Fruit fly (Drosophila melanogaster) whole organism, larva: Measurements from ENCODE around the gene Lamp1.

ENCODE experiments used
- noc ChIP-seq: fragments of 200-800 bp; sonication (Bioruptor generic); optimal IDR thresholded peaks from 3 replicates; lab custom pipeline; 2019; ENCODE audit warnings: missing biosample characterization, mild to moderate bottlenecking, missing genetic modification characterization, moderate library complexity

Lamp1 gene

dm6 chr2L:21573226-21573791 is at the start of gene Lamp1:
Gene Lamp1 (plus strand): TSS chr2L:21573389.
- no peak for TF ChIP-seq noc (tag; lab: Kevin White, UChicago)

DNA sequence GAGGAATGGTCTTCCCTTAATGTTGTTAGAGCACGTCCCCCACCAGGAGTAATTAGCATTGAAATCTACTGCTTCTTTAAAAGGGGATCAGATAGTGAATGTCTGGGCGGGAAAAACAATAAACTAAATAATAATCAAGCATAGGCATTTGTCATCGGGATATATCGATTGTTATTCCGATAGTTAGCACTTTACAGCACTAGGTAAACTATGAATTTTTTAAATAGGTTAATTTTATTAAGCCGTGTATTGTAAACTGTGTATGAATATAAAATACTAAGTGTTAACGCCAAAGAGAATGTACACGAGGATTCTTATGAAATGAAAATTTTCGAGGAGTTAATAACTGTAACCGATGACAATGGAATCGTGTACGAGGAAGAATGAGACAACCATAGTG is 15.0 kb upstream of the Lamp1 start:
- TF ChIP-seq noc (tag; lab: Kevin White, UChicago) = no peak

- TF ChIP-seq noc (tag; lab: Kevin White, UChicago) = no peak
Observed at dm6 chr2L:21559633-21560032, 13.6 kb upstream of the Lamp1 start.

dm6 chr2L:21589323-21589722 is 16.1 kb downstream of the Lamp1 start, which contains the start of gene nompB:
Gene nompB (minus strand): TSS chr2L:21589423.
- no peak for TF ChIP-seq noc (tag; lab: Kevin White, UChicago)

dm6 chr2L:21617949-21618348 is 44.8 kb downstream of the Lamp1 start:
- no peak for TF ChIP-seq noc (tag; lab: Kevin White, UChicago)

DNA sequence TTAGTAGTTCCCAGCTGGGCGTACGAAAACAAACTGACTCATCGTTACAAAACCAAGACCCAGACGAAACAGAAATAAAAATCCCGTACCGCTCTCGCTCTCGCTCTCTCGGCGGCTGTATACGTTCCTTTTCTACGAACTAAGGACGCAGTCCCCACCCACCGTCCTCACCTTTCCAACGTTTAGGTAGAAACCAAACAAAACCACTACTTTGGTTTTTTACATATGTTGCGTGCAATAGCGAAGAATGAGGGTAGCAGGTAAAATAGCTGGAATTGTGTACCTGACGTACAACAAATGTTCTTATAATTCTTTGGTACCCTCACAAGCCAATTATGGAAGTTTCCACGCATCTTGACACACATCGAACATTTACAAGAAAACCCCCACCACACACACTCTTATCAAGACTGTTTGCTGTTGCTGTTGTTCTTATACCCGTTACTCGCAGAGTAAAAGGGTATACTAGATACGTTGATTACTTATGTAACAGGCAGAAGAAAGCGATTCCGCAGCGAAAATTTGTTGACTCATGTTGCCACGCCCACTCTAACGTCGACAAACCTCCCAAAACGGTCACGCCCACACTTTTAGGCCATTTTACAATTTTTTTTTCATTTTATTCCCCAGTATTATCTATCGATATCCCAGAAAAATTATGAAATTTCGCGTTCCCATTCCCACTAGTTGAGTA is 45.7 kb downstream of the Lamp1 start:
- TF ChIP-seq noc (tag; lab: Kevin White, UChicago) = no peak

- no peak for TF ChIP-seq noc (tag; lab: Kevin White, UChicago)
Observed at dm6 chr2L:21620527-21620926, 47.3 kb downstream of the Lamp1 start.

DNA sequence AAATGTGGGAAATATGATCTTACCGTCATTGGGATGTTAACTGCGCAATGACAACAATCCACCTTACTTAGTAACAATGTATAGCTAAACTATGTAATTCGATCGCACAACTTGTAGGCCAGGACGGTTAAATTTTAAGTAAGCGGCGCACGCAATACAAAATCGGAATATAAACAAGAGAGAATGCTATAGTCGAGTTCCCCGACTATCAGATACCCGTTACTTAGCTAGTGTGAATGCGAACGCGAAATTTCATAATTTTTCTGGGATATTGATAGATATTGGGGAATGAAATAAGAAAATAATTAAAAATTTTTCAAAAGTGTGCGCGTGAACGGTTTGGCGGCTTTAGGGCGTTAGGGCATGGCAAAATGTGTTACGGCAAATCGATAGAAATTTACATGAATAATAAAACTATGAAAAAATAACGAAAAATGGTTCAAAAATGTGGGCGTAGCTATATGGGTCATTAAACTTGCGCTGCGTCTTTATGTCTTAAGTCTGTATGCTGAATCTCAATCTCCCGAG is 48.9 kb downstream of the Lamp1 start:
- no peak for TF ChIP-seq noc (tag; lab: Kevin White, UChicago)

DNA sequence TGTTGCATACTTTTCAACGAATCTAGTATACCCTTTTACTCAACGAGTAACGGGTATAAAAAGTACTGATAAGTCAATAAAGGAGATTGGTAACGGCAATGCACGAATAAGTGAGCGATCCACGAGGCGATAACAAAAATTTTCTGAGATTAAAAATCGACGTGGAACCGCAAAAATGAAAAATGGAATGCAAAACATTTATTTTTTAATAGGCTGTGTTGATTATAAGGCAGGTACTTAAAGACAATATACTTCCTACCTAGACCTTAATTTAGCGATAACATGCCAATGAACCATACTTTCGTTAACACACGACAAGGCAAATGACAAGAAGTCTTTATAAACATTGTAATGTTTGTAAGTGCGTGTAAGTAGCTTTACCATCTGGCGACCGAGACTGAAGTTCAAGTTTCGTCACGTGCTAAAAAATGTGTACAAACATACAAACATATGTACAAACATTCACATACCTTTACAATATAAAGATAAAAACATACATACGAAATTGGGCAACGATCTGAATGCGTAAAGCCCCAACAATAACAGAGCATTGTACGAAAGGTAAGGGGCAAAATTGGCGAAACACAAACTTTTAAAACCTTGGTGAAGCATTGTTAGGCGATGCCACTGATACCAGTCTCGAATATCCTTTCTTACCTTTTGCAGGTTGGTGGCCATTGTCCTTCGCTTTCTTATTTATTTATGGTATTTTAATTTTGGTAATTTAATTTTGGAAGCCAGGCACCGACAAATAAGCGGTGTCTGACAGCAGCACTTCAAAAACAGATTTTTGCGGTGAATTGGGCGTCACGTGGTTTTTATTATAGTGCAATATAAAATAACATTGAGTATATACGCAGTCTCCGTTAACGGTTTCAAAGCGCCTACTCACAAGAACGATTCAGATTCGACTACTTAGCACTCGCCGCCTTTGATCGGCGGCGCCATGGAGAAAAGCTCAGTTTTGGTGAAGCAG is 49.8 kb downstream of the Lamp1 start:
- TF ChIP-seq noc (tag; lab: Kevin White, UChicago) = no peak

DNA sequence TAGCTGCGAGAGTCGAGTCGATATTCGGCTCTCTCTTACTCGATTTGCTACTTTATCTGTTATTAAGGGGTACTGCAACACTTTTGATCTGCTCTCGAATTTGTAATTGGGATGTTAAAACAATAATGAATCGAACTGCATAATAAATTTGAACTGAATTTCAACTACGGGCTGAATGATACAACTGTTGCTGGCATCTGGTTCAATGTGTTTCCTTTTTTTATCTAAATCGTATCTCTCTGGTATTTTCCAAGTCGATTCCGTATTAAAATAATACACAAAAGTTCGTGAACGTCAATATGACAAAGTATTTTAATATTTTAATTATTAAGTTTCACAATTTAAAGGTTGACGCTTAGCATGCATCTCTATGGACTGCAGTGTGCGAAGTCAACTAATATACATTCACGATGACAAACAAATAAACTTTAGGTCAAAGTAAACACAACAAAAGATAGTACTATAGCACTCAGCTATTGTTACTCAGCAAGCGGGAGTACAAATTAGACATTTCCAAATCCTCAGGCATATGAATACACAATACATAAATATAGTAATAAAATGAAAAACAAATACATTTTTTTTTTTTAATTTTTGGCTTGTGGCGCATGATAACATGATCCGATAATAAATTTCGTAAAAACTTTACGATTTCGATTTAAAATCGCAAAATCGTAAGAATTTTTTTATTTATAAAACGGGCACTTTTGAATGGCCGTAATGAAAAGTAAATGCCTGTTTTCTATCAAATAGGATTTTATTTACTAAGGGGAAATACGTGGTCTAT is 50.7 kb downstream of the Lamp1 start, which contains the start of gene CG2201:
Gene CG2201, minus strand, starts transcription at position 396 of the 787 bp plus-strand sequence.
- peak; percentile 40 for TF ChIP-seq noc (tag; lab: Kevin White, UChicago)

DNA sequence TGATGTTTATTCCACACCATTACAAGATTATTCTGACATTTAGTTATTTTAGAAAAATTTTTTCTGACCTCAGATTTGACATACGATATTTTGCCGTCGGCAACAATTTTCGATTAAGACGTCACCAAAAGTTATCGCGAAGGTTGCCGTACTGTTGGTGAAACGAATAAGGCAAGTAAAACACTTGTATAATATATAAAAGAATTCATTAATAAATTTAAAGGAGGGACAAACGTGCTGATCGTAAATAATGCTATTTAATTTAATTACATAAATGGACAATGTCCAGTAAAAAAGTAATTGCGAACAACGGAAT is 51.2 kb downstream of the Lamp1 start:
- TF ChIP-seq noc (tag; lab: Kevin White, UChicago) = no peak
